Fruit fly (Drosophila melanogaster): ENCODE results near the gene Tmtc1.

- TF ChIP-seq psq (optimal IDR thresholded peaks at IDR 0.05) (no peak), Dll (optimal IDR thresholded peaks at IDR 0.05) (peak; percentile 97), CG8478 (optimal IDR thresholded peaks at IDR 0.05) (no peak), EcR (GFP tag; optimal IDR thresholded peaks at IDR 0.05) (no peak), pan (optimal IDR thresholded peaks at IDR 0.05) (no peak)
These were observed 77.8 kb downstream of the Tmtc1 start for dm6 chr2L:2755323-2755695.

Measured in whole organism.